Worm (Caenorhabditis elegans): ENCODE measurements around the gene bcmo-1.

DNA sequence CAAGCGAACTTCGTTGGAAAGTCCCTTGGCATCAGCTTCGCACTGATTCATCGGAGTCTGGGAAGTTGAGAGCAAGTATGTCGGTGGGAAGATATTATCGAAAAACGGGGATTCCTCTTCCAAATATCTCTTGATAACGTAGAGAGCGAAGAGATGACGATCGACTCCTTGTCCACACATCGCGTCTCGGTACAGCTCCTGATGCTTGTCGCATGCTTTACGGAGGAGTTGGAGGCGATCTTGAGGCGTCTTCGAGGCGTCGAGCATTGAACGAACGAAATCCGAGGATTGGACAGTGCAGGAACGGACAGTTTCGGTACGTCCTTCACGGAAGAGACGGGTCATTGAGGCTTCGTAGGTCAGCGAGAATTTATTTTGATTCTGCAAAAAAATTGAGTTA, 41.0 kb upstream of the bcmo-1 start:
- TF ChIP-seq R02D3.7 (tag; optimal IDR thresholded peaks at IDR 0.05) (no peak), nhr-11 (tag; optimal IDR thresholded peaks at IDR 0.05) (no peak), nhr-28 (tag; optimal IDR thresholded peaks at IDR 0.05) (no peak), tbx-2 (tag; optimal IDR thresholded peaks at IDR 0.05) (no peak), egl-27 (tag; optimal IDR thresholded peaks at IDR 0.05) (no peak), pqm-1 (tag; optimal IDR thresholded peaks at IDR 0.05) (no peak), ztf-11 (tag; optimal IDR thresholded peaks at IDR 0.05) (no peak), nhr-12 (tag; optimal IDR thresholded peaks at IDR 0.05) (no peak), ztf-4 (tag; optimal IDR thresholded peaks at IDR 0.05) (no peak)

All from whole organism, L3 larva.